Worm (Caenorhabditis elegans) whole organism, L1 larva: ENCODE data around the gene T11F9.7.

ENCODE experiments used
- dpl-1 ChIP-seq, 3 experiments: fragments of 150-350 bp in 2 of 3; sonication (generic microtip) in 1 of 3; optimal IDR thresholded peaks; 2 replicates each; lab custom pipeline; 2014 to 2017; ENCODE audit warnings: missing biosample characterization in 3 of 3, missing genetic modification characterization in 3 of 3, missing genetic modification reagents in 3 of 3
- fkh-10 ChIP-seq: sonication (generic microtip); optimal IDR thresholded peaks from 2 replicates; lab custom pipeline; 2017; ENCODE audit warnings: missing biosample characterization, missing genetic modification reagents, missing genetic modification characterization
- lin-35 ChIP-seq, 2 experiments: fragments of 150-350 bp; optimal IDR thresholded peaks; 2 replicates each; lab custom pipeline; 2014; ENCODE audit warnings: missing biosample characterization in 2 of 2, missing genetic modification characterization in 2 of 2, missing genetic modification reagents in 2 of 2
- lin-39 ChIP-seq: fragments of 150-350 bp; optimal IDR thresholded peaks from 2 replicates; lab custom pipeline; 2014; ENCODE audit warnings: missing biosample characterization, missing genetic modification reagents, missing genetic modification characterization
- mdl-1 ChIP-seq, 2 experiments: fragments of 150-350 bp; optimal IDR thresholded peaks; 2 replicates each; lab custom pipeline; 2014 to 2017; ENCODE audit warnings: missing biosample characterization in 2 of 2, missing genetic modification characterization in 2 of 2, inconsistent platforms in 1 of 2
- nhr-11 ChIP-seq: fragments of 150-350 bp; optimal IDR thresholded peaks from 2 replicates; lab custom pipeline; 2014; ENCODE audit warnings: missing biosample characterization, missing genetic modification characterization
- nhr-76 ChIP-seq: sonication (generic microtip); optimal IDR thresholded peaks from 2 replicates; lab custom pipeline; 2017; ENCODE audit warnings: missing biosample characterization, missing genetic modification characterization
- nhr-77 ChIP-seq: fragments of 150-350 bp; optimal IDR thresholded peaks from 2 replicates; lab custom pipeline; 2014; ENCODE audit warnings: missing biosample characterization, missing genetic modification characterization
- snpc-4 ChIP-seq: fragments of 150-350 bp; optimal IDR thresholded peaks from 2 replicates; lab custom pipeline; 2014; ENCODE audit warnings: missing biosample characterization, missing genetic modification characterization
- unc-62 ChIP-seq: fragments of 150-350 bp; optimal IDR thresholded peaks from 2 replicates; lab custom pipeline; 2014; ENCODE audit warnings: missing biosample characterization, missing genetic modification reagents, missing genetic modification characterization
- ztf-11 ChIP-seq, 2 experiments: sonication (generic microtip); optimal IDR thresholded peaks; 2 replicates each; lab custom pipeline; 2016 to 2017; ENCODE audit warnings: missing genetic modification characterization in 2 of 2, missing biosample characterization in 1 of 2, missing compliant biosample characterization in 1 of 2

DNA sequence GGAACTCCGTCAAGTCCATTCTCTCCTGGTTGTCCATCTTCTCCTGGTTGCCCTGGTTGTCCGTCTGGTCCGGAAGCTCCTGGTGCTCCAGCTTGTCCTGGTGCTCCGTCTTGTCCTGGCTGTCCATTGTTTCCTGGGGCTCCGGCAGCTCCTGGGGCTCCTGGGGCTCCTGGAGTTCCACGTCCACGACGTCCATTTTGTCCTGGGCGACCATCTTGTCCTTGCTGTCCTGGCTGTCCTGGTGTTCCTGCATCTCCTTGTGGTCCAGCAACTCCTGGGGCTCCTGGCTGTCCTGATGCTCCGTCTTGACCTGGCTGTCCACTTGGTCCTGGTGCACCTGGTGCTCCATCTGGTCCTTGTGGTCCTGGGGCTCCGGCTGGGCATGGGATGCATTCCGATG is 26.3 kb upstream of the T11F9.7 start:
- TF ChIP-seq snpc-4 (no peak), ztf-11 (tag; optimal IDR thresholded peaks at IDR 0.05; lab: Kevin White, UChicago) (no peak), mdl-1 (tag; optimal IDR thresholded peaks at IDR 0.05; lab: Kevin White, UChicago) (no peak), nhr-77 (tag; lab: Kevin White, UChicago) (no peak), fkh-10 (GFP tag; lab: Kevin White, UChicago) (no peak), lin-39 (tag; lab: Kevin White, UChicago) (no peak), nhr-76 (no peak), lin-35 (GFP tag; optimal IDR thresholded peaks at IDR 0.05; lab: Kevin White, UChicago) (no peak), unc-62 (no peak), dpl-1 (GFP tag; optimal IDR thresholded peaks at IDR 0.05; lab: Kevin White, UChicago) (no peak), nhr-11 (tag; lab: Kevin White, UChicago) (no peak)
